Worm (Caenorhabditis elegans): ENCODE measurements around the gene F36F12.3.
"Not testable (repeated sequence)": the region's sequence is repeated elsewhere in the genome, so short reads cannot be mapped to it uniquely, and the experiment has no call there.

F36F12.3 gene

ce11 chrV:2085745-2086267 is at the start of gene F36F12.3:
Gene F36F12.3 (plus strand): TSS chrV:2085795.
- TF ChIP-seq mab-5, nhr-2, mls-2 (tag; optimal IDR thresholded peaks at IDR 0.05): not testable (repeated sequence)

- no peak for TF ChIP-seq ham-2 (GFP tag; optimal IDR thresholded peaks at IDR 0.05)
- TF ChIP-seq drap-1 (GFP tag; optimal IDR thresholded peaks at IDR 0.05) = no peak
- TF ChIP-seq mab-5 (tag; optimal IDR thresholded peaks at IDR 0.05) = no peak
- no peak for TF ChIP-seq mep-1 (tag; optimal IDR thresholded peaks at IDR 0.05)
- no peak for TF ChIP-seq M03D4.4 (tag; optimal IDR thresholded peaks at IDR 0.05)
- TF ChIP-seq pha-4 (tag; optimal IDR thresholded peaks at IDR 0.05) = no peak
Observed at ce11 chrV:2045956-2046355, 39.6 kb upstream of the F36F12.3 start, which contains the start of gene Y40B10A.5. Gene Y40B10A.5 (minus strand): TSS chrV:2046056.

- no peak for TF ChIP-seq lin-32 (GFP tag; optimal IDR thresholded peaks at IDR 0.05)
- no peak for TF ChIP-seq mab-5 (tag; optimal IDR thresholded peaks at IDR 0.05)
- no peak for TF ChIP-seq ces-1 (GFP tag; optimal IDR thresholded peaks at IDR 0.05)
- no peak for TF ChIP-seq ham-2 (GFP tag; optimal IDR thresholded peaks at IDR 0.05)
- no peak for TF ChIP-seq lsy-2 (tag; optimal IDR thresholded peaks at IDR 0.05)
- no peak for TF ChIP-seq drap-1 (GFP tag; optimal IDR thresholded peaks at IDR 0.05)
- no peak for TF ChIP-seq nhr-2 (tag; optimal IDR thresholded peaks at IDR 0.05)
- TF ChIP-seq zip-8 (tag; optimal IDR thresholded peaks at IDR 0.05) = no peak
- no peak for TF ChIP-seq sem-2 (GFP tag; optimal IDR thresholded peaks at IDR 0.05)
- TF ChIP-seq bed-3 (GFP tag; optimal IDR thresholded peaks at IDR 0.05) = no peak
Observed at ce11 chrV:2050136-2050535, 35.5 kb upstream of the F36F12.3 start, which contains the start of gene comt-4. Gene comt-4 (minus strand): TSS chrV:2050185.

- TF ChIP-seq pha-4 (tag; optimal IDR thresholded peaks at IDR 0.05) (no peak), zip-8 (tag; optimal IDR thresholded peaks at IDR 0.05) (no peak), cnd-1 (tag; optimal IDR thresholded peaks at IDR 0.05) (no peak), ceh-43 (GFP tag; optimal IDR thresholded peaks at IDR 0.05) (no peak), lin-32 (GFP tag; optimal IDR thresholded peaks at IDR 0.05) (no peak), ces-1 (GFP tag; optimal IDR thresholded peaks at IDR 0.05) (no peak), nhr-12 (tag; optimal IDR thresholded peaks at IDR 0.05) (no peak), sem-2 (GFP tag; optimal IDR thresholded peaks at IDR 0.05) (no peak), sptf-1 (tag; optimal IDR thresholded peaks at IDR 0.05) (no peak), unc-120 (tag; optimal IDR thresholded peaks at IDR 0.05; ENCODE audit: poor library complexity, severe bottlenecking) (no peak), tbx-8 (GFP tag; optimal IDR thresholded peaks at IDR 0.05) (no peak)
Observed at ce11 chrV:2050790-2051189, 34.8 kb upstream of the F36F12.3 start.

- TF ChIP-seq M03D4.4 (tag; optimal IDR thresholded peaks at IDR 0.05) (no peak), lin-13 (tag; optimal IDR thresholded peaks at IDR 0.05) (no peak), nhr-2 (tag; optimal IDR thresholded peaks at IDR 0.05) (no peak), mep-1 (tag; optimal IDR thresholded peaks at IDR 0.05) (no peak), unc-39 (tag; optimal IDR thresholded peaks at IDR 0.05) (no peak), ces-1 (GFP tag; optimal IDR thresholded peaks at IDR 0.05) (no peak), sem-2 (GFP tag; optimal IDR thresholded peaks at IDR 0.05) (no peak), zip-8 (tag; optimal IDR thresholded peaks at IDR 0.05) (no peak), nhr-28 (tag; optimal IDR thresholded peaks at IDR 0.05) (no peak)
Observed at ce11 chrV:2051507-2051906, 34.1 kb upstream of the F36F12.3 start, which contains the start of gene Y40B10A.11. Gene Y40B10A.11 (minus strand): TSS chrV:2051607.

- no peak for TF ChIP-seq mls-2 (tag; optimal IDR thresholded peaks at IDR 0.05)
- TF ChIP-seq elt-3 (tag; optimal IDR thresholded peaks at IDR 0.05) = no peak
- no peak for TF ChIP-seq snpc-4 (tag; optimal IDR thresholded peaks at IDR 0.05)
- no peak for TF ChIP-seq flh-1 (GFP tag; optimal IDR thresholded peaks at IDR 0.05)
- TF ChIP-seq nhr-2 (tag; optimal IDR thresholded peaks at IDR 0.05) = no peak
- TF ChIP-seq ceh-83 (GFP tag; optimal IDR thresholded peaks at IDR 0.05) = no peak
- TF ChIP-seq ceh-43 (GFP tag; optimal IDR thresholded peaks at IDR 0.05) = no peak
- no peak for TF ChIP-seq zip-8 (tag; optimal IDR thresholded peaks at IDR 0.05)
- no peak for TF ChIP-seq unc-62 (GFP tag; optimal IDR thresholded peaks at IDR 0.05)
- no peak for TF ChIP-seq sem-2 (GFP tag; optimal IDR thresholded peaks at IDR 0.05)
- no peak for TF ChIP-seq pha-4 (tag; optimal IDR thresholded peaks at IDR 0.05)
- TF ChIP-seq unc-120 (tag; optimal IDR thresholded peaks at IDR 0.05; ENCODE audit: poor library complexity, severe bottlenecking) = no peak
- TF ChIP-seq mep-1 (tag; optimal IDR thresholded peaks at IDR 0.05) = no peak
- TF ChIP-seq lin-32 (GFP tag; optimal IDR thresholded peaks at IDR 0.05) = no peak
- no peak for TF ChIP-seq ceh-39 (tag; optimal IDR thresholded peaks at IDR 0.05)
- no peak for TF ChIP-seq ztf-11 (tag; optimal IDR thresholded peaks at IDR 0.05)
- no peak for TF ChIP-seq bed-3 (GFP tag; optimal IDR thresholded peaks at IDR 0.05)
- no peak for TF ChIP-seq lsy-2 (tag; optimal IDR thresholded peaks at IDR 0.05)
- no peak for TF ChIP-seq mab-5 (tag; optimal IDR thresholded peaks at IDR 0.05)
Observed at ce11 chrV:2053509-2053908, 32.1 kb upstream of the F36F12.3 start, which contains the start of gene comt-5. Gene comt-5 (minus strand): TSS chrV:2053609.
